Worm (Caenorhabditis elegans): ENCODE measurements around the gene clc-11.

ce11 chrV:16162124-16162735, 22.8 kb upstream of the clc-11 start, which contains the start of the genes str-109 and F10A3.11:
- no peak for TF ChIP-seq hmg-4 (GFP tag; optimal IDR thresholded peaks at IDR 0.05)
- TF ChIP-seq ama-1 (optimal IDR thresholded peaks at IDR 0.05): no peak

Measured in whole organism, early embryonic.